Worm (Caenorhabditis elegans) whole organism, late embryonic: ENCODE results near the gene E02C12.11.

Source experiments
- C08G9.2 ChIP-seq: sonication (generic microtip); optimal IDR thresholded peaks from 2 replicates; lab custom pipeline; 2016; ENCODE audit warnings: mild to moderate bottlenecking, missing genetic modification characterization, moderate library complexity, missing compliant biosample characterization
- K02D7.2 ChIP-seq: sonication (generic microtip); optimal IDR thresholded peaks from 2 replicates; lab custom pipeline; 2017; ENCODE audit warnings: mild to moderate bottlenecking, missing genetic modification characterization, missing compliant biosample characterization
- K09A11.1 ChIP-seq: sonication (generic microtip); optimal IDR thresholded peaks from 2 replicates; lab custom pipeline; 2017; ENCODE audit warnings: antibody characterized with exemption, mild to moderate bottlenecking, missing genetic modification characterization, missing compliant biosample characterization; ENCODE audit not compliant: insufficient read depth
- ahr-1 ChIP-seq: sonication (generic microtip); optimal IDR thresholded peaks from 2 replicates; lab custom pipeline; 2016; ENCODE audit warnings: missing genetic modification characterization, missing compliant biosample characterization
- ceh-19 ChIP-seq: fragments of 200-800 bp; sonication (Bioruptor generic); optimal IDR thresholded peaks from 2 replicates; lab custom pipeline; 2018; ENCODE audit warnings: mild to moderate bottlenecking, missing genetic modification characterization, missing compliant biosample characterization
- ceh-2 ChIP-seq: sonication (generic microtip); optimal IDR thresholded peaks from 2 replicates; lab custom pipeline; 2016; ENCODE audit warnings: missing genotype, missing genetic modification characterization, missing compliant biosample characterization
- ceh-22 ChIP-seq: sonication (generic microtip); optimal IDR thresholded peaks from 2 replicates; lab custom pipeline; 2017; ENCODE audit warnings: missing biosample characterization, missing genetic modification characterization
- ceh-31 ChIP-seq: sonication (generic microtip); optimal IDR thresholded peaks from 2 replicates; lab custom pipeline; 2016; ENCODE audit warnings: missing genetic modification characterization, missing compliant biosample characterization
- ceh-34 ChIP-seq: sonication (generic microtip); optimal IDR thresholded peaks from 2 replicates; lab custom pipeline; 2016; ENCODE audit warnings: mild to moderate bottlenecking, missing genetic modification characterization, missing compliant biosample characterization
- ceh-45 ChIP-seq: fragments of 200-800 bp; sonication (Bioruptor generic); IDR thresholded peaks from 2 replicates; pipeline ENCODE4 v1.3.6; 2022; ENCODE audit warnings: missing genetic modification reagents, missing genetic modification characterization, missing compliant biosample characterization
- ceh-48 ChIP-seq: sonication (generic microtip); optimal IDR thresholded peaks from 2 replicates; lab custom pipeline; 2016; ENCODE audit warnings: missing genetic modification characterization, inconsistent platforms, missing compliant biosample characterization
- ceh-6 ChIP-seq: fragments of 200-800 bp; sonication (Bioruptor generic); optimal IDR thresholded peaks from 2 replicates; lab custom pipeline; 2018; ENCODE audit warnings: mild to moderate bottlenecking, missing genetic modification characterization, missing compliant biosample characterization
- ceh-9 ChIP-seq: sonication (generic microtip); optimal IDR thresholded peaks from 2 replicates; lab custom pipeline; 2016; ENCODE audit warnings: mild to moderate bottlenecking, missing genetic modification characterization, inconsistent platforms, missing compliant biosample characterization
- che-1 ChIP-seq: sonication (generic microtip); optimal IDR thresholded peaks from 2 replicates; lab custom pipeline; 2016; ENCODE audit warnings: mild to moderate bottlenecking, missing genetic modification characterization, missing compliant biosample characterization
- dmd-4 ChIP-seq: sonication (generic microtip); optimal IDR thresholded peaks from 2 replicates; lab custom pipeline; 2016; ENCODE audit warnings: borderline replicate concordance, missing genetic modification characterization, missing compliant biosample characterization
- elt-2 ChIP-seq: sonication (generic microtip); optimal IDR thresholded peaks from 2 replicates; lab custom pipeline; 2016; ENCODE audit warnings: missing genetic modification reagents, missing genetic modification characterization, missing compliant biosample characterization
- elt-4 ChIP-seq: sonication (generic microtip); optimal IDR thresholded peaks from 2 replicates; lab custom pipeline; 2016; ENCODE audit warnings: missing genetic modification characterization, missing compliant biosample characterization
- ets-4 ChIP-seq: sonication (generic microtip); optimal IDR thresholded peaks from 2 replicates; lab custom pipeline; 2016; ENCODE audit warnings: missing genetic modification characterization, missing compliant biosample characterization
- eyg-1 ChIP-seq: sonication (generic microtip); optimal IDR thresholded peaks from 2 replicates; lab custom pipeline; 2016; ENCODE audit warnings: missing genotype, missing genetic modification characterization, missing compliant biosample characterization
- fax-1 ChIP-seq: sonication (generic microtip); optimal IDR thresholded peaks from 2 replicates; lab custom pipeline; 2016; ENCODE audit warnings: missing genotype, missing genetic modification characterization, missing compliant biosample characterization
- fkh-10 ChIP-seq: fragments of 150-350 bp; optimal IDR thresholded peaks from 2 replicates; lab custom pipeline; 2014; ENCODE audit warnings: missing biosample characterization, missing genetic modification reagents, missing genetic modification characterization
- fkh-6 ChIP-seq: sonication (generic microtip); optimal IDR thresholded peaks from 2 replicates; lab custom pipeline; 2016; ENCODE audit warnings: missing genetic modification characterization, missing compliant biosample characterization
- gmeb-2 ChIP-seq: sonication (generic microtip); optimal IDR thresholded peaks from 2 replicates; lab custom pipeline; 2016; ENCODE audit warnings: missing genetic modification characterization, inconsistent platforms, missing compliant biosample characterization
- hlh-15 ChIP-seq: sonication (generic microtip); optimal IDR thresholded peaks from 2 replicates; lab custom pipeline; 2016; ENCODE audit warnings: missing genetic modification characterization, missing compliant biosample characterization
- hlh-6 ChIP-seq: sonication (generic microtip); optimal IDR thresholded peaks from 2 replicates; lab custom pipeline; 2016; ENCODE audit warnings: missing genotype, missing genetic modification characterization, missing compliant biosample characterization
- hlh-8 ChIP-seq: sonication (generic microtip); optimal IDR thresholded peaks from 2 replicates; lab custom pipeline; 2016; ENCODE audit warnings: missing genotype, missing genetic modification characterization, missing compliant biosample characterization
- lim-6 ChIP-seq: sonication (generic microtip); optimal IDR thresholded peaks from 2 replicates; lab custom pipeline; 2016; ENCODE audit warnings: missing genetic modification characterization, missing compliant biosample characterization
- madf-2 ChIP-seq: sonication (generic microtip); optimal IDR thresholded peaks from 2 replicates; lab custom pipeline; 2017; ENCODE audit warnings: missing genetic modification characterization, missing compliant biosample characterization
- mec-3 ChIP-seq: sonication (generic microtip); optimal IDR thresholded peaks from 2 replicates; lab custom pipeline; 2016; ENCODE audit warnings: borderline replicate concordance, missing genetic modification characterization, missing compliant biosample characterization
- nhr-11 ChIP-seq: fragments of 150-350 bp; optimal IDR thresholded peaks from 2 replicates; lab custom pipeline; 2014; ENCODE audit warnings: missing biosample characterization, missing genetic modification characterization
- nhr-232 ChIP-seq: sonication (generic microtip); optimal IDR thresholded peaks from 2 replicates; lab custom pipeline; 2016; ENCODE audit warnings: missing genetic modification characterization, missing compliant biosample characterization
- odd-2 ChIP-seq: sonication (generic microtip); optimal IDR thresholded peaks from 2 replicates; lab custom pipeline; 2017; ENCODE audit warnings: antibody characterized with exemption, mild to moderate bottlenecking, missing genetic modification characterization, missing compliant biosample characterization
- pag-3 ChIP-seq: sonication (generic microtip); optimal IDR thresholded peaks from 2 replicates; lab custom pipeline; 2016; ENCODE audit warnings: missing compliant biosample characterization, missing genetic modification characterization, borderline replicate concordance
- pha-2 ChIP-seq: sonication (generic microtip); optimal IDR thresholded peaks from 2 replicates; lab custom pipeline; 2017; ENCODE audit warnings: mild to moderate bottlenecking, missing genetic modification characterization, missing compliant biosample characterization
- pha-4 ChIP-seq: fragments of 150-350 bp; optimal IDR thresholded peaks from 2 replicates; lab custom pipeline; 2018; ENCODE audit warnings: missing biosample characterization, missing genetic modification reagents, missing genetic modification characterization
- pqm-1 ChIP-seq: sonication (generic microtip); optimal IDR thresholded peaks from 2 replicates; lab custom pipeline; 2016; ENCODE audit warnings: missing genetic modification characterization, missing compliant biosample characterization
- rnt-1 ChIP-seq: sonication (generic microtip); optimal IDR thresholded peaks from 2 replicates; lab custom pipeline; 2016; ENCODE audit warnings: missing genetic modification characterization, missing compliant biosample characterization
- sdc-2 ChIP-seq: sonication (generic microtip); optimal IDR thresholded peaks from 2 replicates; lab custom pipeline; 2016; ENCODE audit warnings: missing genotype, missing genetic modification characterization, missing compliant biosample characterization
- tbx-2 ChIP-seq: sonication (generic microtip); optimal IDR thresholded peaks from 2 replicates; lab custom pipeline; 2016; ENCODE audit warnings: missing genetic modification characterization, missing compliant biosample characterization
- tbx-7 ChIP-seq: sonication (generic microtip); optimal IDR thresholded peaks from 2 replicates; lab custom pipeline; 2016; ENCODE audit warnings: missing genotype, missing genetic modification characterization, missing compliant biosample characterization
- unc-3 ChIP-seq, 2 experiments: fragments of 200-800 bp in 1 of 2; sonication (Bioruptor generic) in 1 of 2; sonication (generic microtip) in 1 of 2; conservative IDR thresholded peaks in 1 of 2; optimal IDR thresholded peaks in 1 of 2; 2 replicates each; pipeline versions ENCODE4 v1.3.6 to Lab custom; 2016 to 2022; ENCODE audit warnings: missing compliant biosample characterization in 2 of 2, missing genetic modification characterization in 2 of 2, missing genetic modification reagents in 1 of 2

The E02C12.11 gene

ce11 chrV:9384949-9385348, 5.2 kb upstream of the E02C12.11 start:
- TF ChIP-seq unc-3 (GFP tag; conservative IDR thresholded peaks at IDR 0.05; lab: Robert Waterston, UW) (no peak), unc-3 (tag; optimal IDR thresholded peaks at IDR 0.05; lab: Kevin White, UChicago) (no peak), gmeb-2 (tag; lab: Kevin White, UChicago) (no peak), elt-4 (tag; lab: Kevin White, UChicago) (no peak), hlh-8 (tag; lab: Kevin White, UChicago) (no peak), dmd-4 (tag; lab: Kevin White, UChicago) (no peak), pha-2 (tag; lab: Kevin White, UChicago) (no peak), hlh-15 (tag; lab: Kevin White, UChicago) (no peak), K02D7.2 (tag; lab: Kevin White, UChicago) (no peak), K09A11.1 (tag; lab: Kevin White, UChicago) (no peak), sdc-2 (tag; lab: Kevin White, UChicago) (no peak), C08G9.2 (no peak), ceh-22 (tag; lab: Kevin White, UChicago) (no peak), ceh-9 (no peak), pqm-1 (tag; lab: Kevin White, UChicago) (no peak), ceh-2 (tag; lab: Kevin White, UChicago) (no peak)

- TF ChIP-seq fkh-10 (GFP tag; lab: Kevin White, UChicago) (no peak), ceh-6 (no peak), eyg-1 (tag; lab: Kevin White, UChicago) (no peak), fkh-6 (tag; lab: Kevin White, UChicago) (no peak), ceh-22 (tag; lab: Kevin White, UChicago) (no peak), odd-2 (tag; lab: Kevin White, UChicago) (no peak), che-1 (tag; lab: Kevin White, UChicago) (no peak), nhr-232 (tag; lab: Kevin White, UChicago) (no peak), ceh-19 (no peak), pha-2 (tag; lab: Kevin White, UChicago) (no peak), rnt-1 (tag; lab: Kevin White, UChicago) (no peak), ceh-48 (tag; lab: Kevin White, UChicago) (no peak), ceh-9 (no peak), pqm-1 (tag; lab: Kevin White, UChicago) (no peak), lim-6 (no peak), fax-1 (tag; lab: Kevin White, UChicago) (no peak), hlh-8 (tag; lab: Kevin White, UChicago) (no peak), tbx-7 (tag; lab: Kevin White, UChicago) (no peak)
- TF ChIP-seq, all 69 proteins: peak for 0
Measured at ce11 chrV:9384359-9384758, 4.7 kb upstream of the E02C12.11 start.

- TF ChIP-seq ceh-34 (tag; lab: Kevin White, UChicago) (no peak), mec-3 (tag; lab: Kevin White, UChicago) (no peak), hlh-15 (tag; lab: Kevin White, UChicago) (no peak), ceh-31 (tag; lab: Kevin White, UChicago) (no peak), pag-3 (tag; lab: Kevin White, UChicago) (no peak), elt-4 (tag; lab: Kevin White, UChicago) (no peak), tbx-2 (tag; lab: Kevin White, UChicago) (no peak), fkh-6 (tag; lab: Kevin White, UChicago) (no peak), hlh-6 (tag; lab: Kevin White, UChicago) (no peak), pha-4 (no peak), elt-2 (tag; lab: Kevin White, UChicago) (no peak), madf-2 (tag; lab: Kevin White, UChicago) (no peak), ceh-48 (tag; lab: Kevin White, UChicago) (no peak), ets-4 (no peak), nhr-11 (tag; lab: Kevin White, UChicago) (no peak), ceh-45 (GFP tag; lab: Robert Waterston, UW) (no peak), tbx-7 (tag; lab: Kevin White, UChicago) (no peak), lim-6 (no peak), ahr-1 (no peak)
Measured at ce11 chrV:9382538-9383328, 3.0 kb upstream of the E02C12.11 start.
